Fruit fly (Drosophila melanogaster) S2 (cell line): Measurements from ENCODE around the gene CG45072.

Experiments used
- CG8478 ChIP-seq: fragments of >200 bp; optimal IDR thresholded peaks from 2 replicates; lab custom pipeline; 2018
- CTCF ChIP-seq, 2 experiments: fragments of >200 bp; optimal IDR thresholded peaks; 2 replicates each; lab custom pipeline; 2018

The CG45072 gene

DNA sequence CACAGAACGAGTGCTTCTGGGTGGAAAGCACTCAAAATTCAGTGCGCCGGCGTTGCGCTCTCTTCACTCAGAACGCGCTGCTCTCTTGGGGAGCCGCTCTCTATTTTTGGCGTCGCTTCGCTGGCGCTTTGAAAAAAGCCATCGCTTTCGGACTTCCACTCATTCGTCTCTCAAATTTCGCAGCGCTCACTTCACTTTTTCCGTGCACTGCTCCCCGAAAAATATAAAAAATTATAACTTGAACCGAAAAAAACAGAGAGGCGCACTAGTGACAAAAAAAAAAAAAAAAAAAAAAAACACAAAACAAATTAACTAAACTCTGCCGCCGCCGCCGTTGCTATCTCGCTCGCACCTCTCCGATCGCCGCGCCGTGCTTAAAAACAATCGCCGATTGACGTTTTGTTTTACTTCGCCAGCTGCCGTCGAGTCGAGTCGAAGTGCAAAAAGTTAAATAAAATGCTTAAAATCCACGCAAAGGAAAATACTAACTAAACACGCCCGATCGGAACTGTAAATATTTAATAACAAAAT is 23.7 kb downstream of the CG45072 start:
- TF ChIP-seq CTCF (optimal IDR thresholded peaks at IDR 0.05; lab: Kevin White, UChicago) (no peak), CG8478 (lab: Kevin White, UChicago) (no peak)

DNA sequence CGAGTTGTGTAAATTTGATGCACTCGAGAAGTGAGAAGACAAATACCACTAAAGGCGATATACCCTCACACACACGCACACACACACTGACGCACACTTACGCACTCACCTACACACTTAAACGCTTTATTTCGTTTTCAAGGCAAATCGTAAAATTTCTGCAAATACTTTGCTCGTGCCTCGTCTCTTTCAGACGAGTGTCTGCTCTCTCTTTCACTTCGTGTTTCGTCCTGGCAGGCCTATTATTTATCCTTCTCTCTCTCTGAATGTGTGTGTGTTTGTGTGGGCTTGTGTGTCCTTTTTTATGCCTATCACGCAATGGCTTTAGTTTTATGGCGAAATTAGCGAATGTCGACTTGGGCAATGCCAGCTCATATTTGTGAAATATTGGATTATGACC is 24.8 kb downstream of the CG45072 start:
- TF ChIP-seq CG8478 (lab: Kevin White, UChicago) (no peak), CTCF (optimal IDR thresholded peaks at IDR 0.05; lab: Kevin White, UChicago) (no peak)

DNA sequence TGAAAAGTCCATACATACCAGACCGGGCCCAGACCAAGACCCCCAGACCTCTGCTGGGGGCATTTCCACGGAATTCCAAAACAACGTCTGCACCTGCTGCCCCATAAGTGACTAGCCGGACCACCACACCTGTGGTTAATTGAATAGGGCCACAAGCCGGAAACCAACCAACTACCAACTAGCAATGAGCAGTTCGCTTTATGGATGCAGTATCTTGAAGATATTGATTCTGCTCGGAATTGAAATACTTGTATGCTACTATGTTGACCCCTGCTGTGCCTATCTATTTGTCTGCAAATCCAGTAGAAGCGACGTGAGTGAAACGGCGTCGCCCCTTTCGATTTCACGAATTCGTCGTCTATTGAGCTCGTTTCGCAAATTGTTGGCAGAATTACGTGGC is 27.2 kb downstream of the CG45072 start:
- TF ChIP-seq CG8478 (lab: Kevin White, UChicago), result no peak
- TF ChIP-seq CTCF (optimal IDR thresholded peaks at IDR 0.05; lab: Kevin White, UChicago), result no peak

DNA sequence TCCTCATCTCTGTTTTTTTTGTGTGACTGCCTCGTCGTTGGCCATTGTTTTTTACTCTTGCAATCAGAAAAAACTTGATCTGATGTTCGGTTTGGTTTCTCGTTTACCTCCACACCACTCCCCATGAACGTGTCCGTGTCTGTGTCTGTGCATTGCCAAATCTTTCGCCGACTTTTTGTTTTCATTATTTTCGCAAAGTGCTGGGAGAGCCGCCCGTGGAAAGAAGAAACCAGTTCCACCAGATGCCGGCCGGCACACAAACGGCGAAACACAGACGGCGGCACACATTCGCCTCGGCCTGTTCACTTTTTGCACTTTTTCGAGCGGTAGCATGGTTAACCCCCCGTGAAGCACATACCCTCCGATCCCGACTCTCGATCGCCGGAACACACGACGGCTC is 27.7 kb downstream of the CG45072 start:
- TF ChIP-seq CG8478 (lab: Kevin White, UChicago), result no peak
- TF ChIP-seq CTCF (optimal IDR thresholded peaks at IDR 0.05; lab: Kevin White, UChicago), result no peak

DNA sequence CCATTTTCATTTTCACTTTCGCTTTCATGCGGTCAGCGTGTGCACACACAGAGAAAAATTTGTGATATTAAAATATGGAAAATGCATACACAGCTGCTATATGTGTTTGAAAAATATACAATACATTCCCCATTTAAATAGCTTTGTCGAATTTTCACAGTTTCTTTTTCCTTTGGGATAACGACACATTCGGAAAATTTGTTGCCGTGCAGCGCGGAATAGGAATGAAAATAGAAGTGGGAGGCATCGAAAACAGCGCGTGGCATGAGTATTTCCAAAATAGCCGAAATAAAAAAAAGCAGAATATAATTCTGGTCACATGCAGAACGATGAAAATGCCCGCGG is 30.4 kb downstream of the CG45072 start:
- TF ChIP-seq CG8478 (lab: Kevin White, UChicago) (no peak), CTCF (optimal IDR thresholded peaks at IDR 0.05; lab: Kevin White, UChicago) (no peak)

DNA sequence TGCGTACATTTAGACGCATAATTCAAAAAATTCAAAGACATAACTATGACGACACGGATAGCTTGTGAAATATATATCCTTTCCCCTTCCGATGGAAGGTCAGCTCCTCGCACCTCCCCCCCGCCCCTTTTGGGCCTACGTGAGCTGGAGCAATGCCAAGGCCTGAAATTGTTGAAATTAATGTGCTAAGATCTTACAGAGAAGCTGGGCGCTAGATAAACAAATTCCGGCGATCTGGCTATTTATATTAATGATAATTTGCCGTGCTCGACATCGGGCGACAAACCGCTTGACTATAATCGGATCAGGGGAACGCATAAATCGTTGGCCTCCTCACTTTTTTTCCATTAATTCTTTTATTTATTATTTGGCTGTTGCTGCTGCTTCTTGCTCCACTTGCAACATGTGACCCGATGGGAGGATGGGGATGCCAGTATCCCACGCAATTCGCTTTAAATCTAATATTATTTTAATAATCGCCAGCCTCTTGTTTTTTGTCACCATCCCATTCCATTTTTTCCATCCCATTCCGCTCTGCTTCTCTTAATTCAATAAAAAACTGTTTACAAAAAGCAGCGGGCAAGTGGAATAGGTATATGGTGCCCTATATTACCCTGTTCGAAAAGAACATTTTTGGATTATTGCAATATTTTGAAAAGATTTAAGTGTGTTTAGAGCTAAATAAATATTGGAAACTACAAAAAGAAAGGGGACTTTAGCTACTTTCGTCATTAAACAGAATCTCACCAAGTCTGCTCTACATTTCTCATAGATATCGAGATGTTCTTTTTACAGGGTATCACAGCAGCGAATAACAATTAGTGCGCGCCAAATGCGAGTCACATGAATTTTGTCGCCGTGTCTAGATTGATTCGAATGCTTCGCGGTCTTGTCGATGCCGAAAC is 31.0 kb downstream of the CG45072 start:
- TF ChIP-seq CG8478 (lab: Kevin White, UChicago) (no peak), CTCF (optimal IDR thresholded peaks at IDR 0.05; lab: Kevin White, UChicago) (no peak)

DNA sequence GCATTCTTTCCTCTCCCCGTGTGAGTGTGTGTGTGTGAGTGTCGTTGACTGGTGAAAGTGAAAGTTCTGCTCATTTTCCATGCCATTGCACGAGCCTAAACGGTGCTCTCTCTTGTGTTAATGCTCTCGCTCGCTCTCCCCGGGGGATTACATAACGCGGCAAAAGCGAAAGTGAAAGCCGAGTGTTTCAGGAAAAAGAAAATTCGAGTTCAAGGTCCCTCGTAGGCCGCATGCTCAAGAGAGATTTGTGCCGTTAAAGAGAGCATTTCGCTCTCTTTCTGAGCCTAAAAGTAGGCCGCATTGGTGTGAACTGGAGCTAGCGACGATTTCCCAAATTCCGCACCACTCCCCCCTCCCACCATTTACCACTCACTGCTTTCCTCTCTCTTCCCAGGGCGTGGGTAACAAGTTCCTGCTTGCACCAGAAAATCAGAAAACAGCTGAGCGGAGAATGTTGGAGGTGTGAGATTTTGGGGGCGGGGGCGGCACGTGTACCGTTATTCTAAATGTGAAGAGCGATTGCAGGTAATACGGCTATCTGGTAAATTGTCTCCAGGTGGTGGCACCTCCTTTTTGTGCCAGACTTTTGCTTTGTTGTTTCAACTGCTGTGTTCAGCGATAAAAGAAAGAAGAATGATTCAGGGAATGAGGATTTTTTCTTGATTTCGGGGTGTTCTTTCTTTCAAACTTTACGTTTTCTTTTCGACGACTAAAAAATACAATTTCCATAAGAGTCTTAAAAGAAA is 32.6 kb downstream of the CG45072 start:
- TF ChIP-seq CG8478 (lab: Kevin White, UChicago) (no peak), CTCF (optimal IDR thresholded peaks at IDR 0.05; lab: Kevin White, UChicago) (no peak)

DNA sequence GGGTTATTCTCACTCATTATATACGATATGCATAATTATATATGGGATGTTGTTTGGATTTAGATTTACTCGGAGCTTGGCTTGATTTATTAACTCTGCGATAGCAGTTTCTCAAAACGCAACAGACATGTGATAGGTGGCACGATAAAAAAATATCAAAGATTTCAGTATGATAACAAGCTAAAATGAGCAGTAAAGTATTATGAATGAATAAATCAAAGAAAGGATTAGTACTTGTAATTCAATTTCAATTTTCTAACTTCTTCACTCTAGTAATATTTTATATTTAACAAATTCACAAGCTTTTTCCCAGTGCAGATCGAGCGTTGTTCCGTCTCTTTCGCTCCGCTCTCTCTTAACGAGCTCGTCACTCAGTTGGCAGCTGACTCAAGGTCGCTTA is 38.9 kb downstream of the CG45072 start:
- no peak for TF ChIP-seq CG8478 (lab: Kevin White, UChicago)
- TF ChIP-seq CTCF (optimal IDR thresholded peaks at IDR 0.05; lab: Kevin White, UChicago), result no peak

DNA sequence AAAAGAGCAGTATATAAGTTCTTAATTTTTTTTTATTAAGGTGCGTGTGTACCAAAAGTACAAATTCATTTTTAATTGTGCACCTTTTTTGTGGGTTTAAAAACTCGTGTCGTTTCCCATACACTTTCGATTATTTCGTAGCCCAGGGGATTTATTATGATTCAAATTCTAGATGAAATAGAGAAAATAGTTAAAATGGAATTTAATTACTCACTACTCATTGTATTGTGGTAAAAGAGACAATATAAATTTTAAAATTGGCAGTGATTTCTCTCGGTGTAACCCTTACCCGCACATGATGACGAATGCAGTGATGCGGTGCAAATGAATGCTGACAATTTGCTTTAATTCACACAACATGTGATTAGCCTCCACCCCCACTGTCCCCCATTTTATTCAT is 39.8 kb downstream of the CG45072 start:
- no peak for TF ChIP-seq CG8478 (lab: Kevin White, UChicago)
- no peak for TF ChIP-seq CTCF (optimal IDR thresholded peaks at IDR 0.05; lab: Kevin White, UChicago)

DNA sequence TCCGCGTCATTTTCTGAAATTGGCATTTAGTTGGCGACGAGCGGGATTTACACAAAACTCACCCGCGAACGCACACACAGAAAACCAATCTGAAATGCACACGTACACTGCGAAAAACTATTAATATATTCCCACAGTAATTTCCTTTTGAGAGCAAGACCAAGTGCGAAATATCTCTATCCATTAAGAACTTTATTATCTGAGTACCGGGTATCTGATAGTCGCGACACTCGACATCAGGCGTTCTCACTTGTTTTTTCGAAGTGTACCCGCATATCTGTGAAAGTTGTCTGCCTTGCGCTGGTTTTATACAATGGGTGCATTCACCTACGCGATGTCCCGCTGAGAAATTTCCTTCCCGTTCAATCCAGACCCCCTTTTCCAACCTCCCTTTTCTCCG is 47.0 kb downstream of the CG45072 start:
- TF ChIP-seq CG8478 (lab: Kevin White, UChicago) (no peak), CTCF (optimal IDR thresholded peaks at IDR 0.05; lab: Kevin White, UChicago) (no peak)
